Worm (Caenorhabditis elegans): ENCODE results near the gene snx-13.

DNA sequence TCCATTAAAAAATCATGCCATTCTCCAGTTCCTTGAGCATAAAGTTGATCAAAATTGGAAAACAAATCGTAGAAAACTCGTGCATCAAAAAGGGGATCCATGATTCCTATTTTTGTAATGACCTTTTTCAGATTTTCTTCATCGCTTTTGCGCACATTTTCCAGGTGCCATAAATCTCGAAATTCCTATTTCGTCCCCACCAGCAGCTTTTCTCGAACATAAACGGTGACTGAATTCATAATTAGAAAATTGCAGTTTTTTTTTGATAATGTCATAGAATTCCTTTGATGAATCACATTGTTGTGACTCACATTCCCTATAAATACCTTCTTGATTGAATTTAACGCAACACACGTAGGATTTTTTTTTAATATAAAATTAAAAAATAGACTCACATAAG is 56.7 kb downstream of the snx-13 start, which contains the start of gene nhr-229:
- no peak for TF ChIP-seq T23F11.4 (GFP tag; optimal IDR thresholded peaks at IDR 0.05)
- no peak for TF ChIP-seq sox-4 (tag; optimal IDR thresholded peaks at IDR 0.05)
- no peak for TF ChIP-seq K09A11.1 (tag; optimal IDR thresholded peaks at IDR 0.05; ENCODE audit: insufficient read depth)
- TF ChIP-seq rnt-1 (tag; optimal IDR thresholded peaks at IDR 0.05) = no peak
- TF ChIP-seq hlh-6 (tag; optimal IDR thresholded peaks at IDR 0.05) = no peak
- no peak for TF ChIP-seq ceh-14 (tag; optimal IDR thresholded peaks at IDR 0.05)
- TF ChIP-seq unc-86 (tag; optimal IDR thresholded peaks at IDR 0.05) = no peak
- no peak for TF ChIP-seq pha-2 (tag; optimal IDR thresholded peaks at IDR 0.05)
- TF ChIP-seq ahr-1 (tag; optimal IDR thresholded peaks at IDR 0.05) = no peak
